Worm (Caenorhabditis elegans) whole organism, late embryonic: Measurements from ENCODE around the gene C25D7.16.

Experiments
- ama-1 ChIP-seq: fragments of 150-350 bp; optimal IDR thresholded peaks from 2 replicates; lab custom pipeline; 2014
- ceh-34 ChIP-seq: sonication (generic microtip); optimal IDR thresholded peaks from 2 replicates; lab custom pipeline; 2016; ENCODE audit warnings: mild to moderate bottlenecking, missing genetic modification characterization, missing compliant biosample characterization
- che-1 ChIP-seq: sonication (generic microtip); optimal IDR thresholded peaks from 2 replicates; lab custom pipeline; 2016; ENCODE audit warnings: mild to moderate bottlenecking, missing genetic modification characterization, missing compliant biosample characterization
- ets-4 ChIP-seq: sonication (generic microtip); optimal IDR thresholded peaks from 2 replicates; lab custom pipeline; 2016; ENCODE audit warnings: missing genetic modification characterization, missing compliant biosample characterization
- fkh-10 ChIP-seq: fragments of 150-350 bp; optimal IDR thresholded peaks from 2 replicates; lab custom pipeline; 2014; ENCODE audit warnings: missing biosample characterization, missing genetic modification reagents, missing genetic modification characterization
- hlh-8 ChIP-seq: sonication (generic microtip); optimal IDR thresholded peaks from 2 replicates; lab custom pipeline; 2016; ENCODE audit warnings: missing genotype, missing genetic modification characterization, missing compliant biosample characterization
- lin-11 ChIP-seq: fragments of 200-800 bp; sonication (Bioruptor generic); optimal IDR thresholded peaks from 2 replicates; lab custom pipeline; 2018; ENCODE audit warnings: mild to moderate bottlenecking, missing genetic modification characterization, missing compliant biosample characterization
- mec-3 ChIP-seq: sonication (generic microtip); optimal IDR thresholded peaks from 2 replicates; lab custom pipeline; 2016; ENCODE audit warnings: borderline replicate concordance, missing genetic modification characterization, missing compliant biosample characterization
- odd-2 ChIP-seq: sonication (generic microtip); optimal IDR thresholded peaks from 2 replicates; lab custom pipeline; 2017; ENCODE audit warnings: antibody characterized with exemption, mild to moderate bottlenecking, missing genetic modification characterization, missing compliant biosample characterization
- pha-4 ChIP-seq: fragments of 150-350 bp; optimal IDR thresholded peaks from 2 replicates; lab custom pipeline; 2018; ENCODE audit warnings: missing biosample characterization, missing genetic modification reagents, missing genetic modification characterization
- rnt-1 ChIP-seq: sonication (generic microtip); optimal IDR thresholded peaks from 2 replicates; lab custom pipeline; 2016; ENCODE audit warnings: missing genetic modification characterization, missing compliant biosample characterization
- zip-5 ChIP-seq: sonication (generic microtip); optimal IDR thresholded peaks from 2 replicates; lab custom pipeline; 2016; ENCODE audit warnings: missing genetic modification characterization, missing compliant biosample characterization

DNA sequence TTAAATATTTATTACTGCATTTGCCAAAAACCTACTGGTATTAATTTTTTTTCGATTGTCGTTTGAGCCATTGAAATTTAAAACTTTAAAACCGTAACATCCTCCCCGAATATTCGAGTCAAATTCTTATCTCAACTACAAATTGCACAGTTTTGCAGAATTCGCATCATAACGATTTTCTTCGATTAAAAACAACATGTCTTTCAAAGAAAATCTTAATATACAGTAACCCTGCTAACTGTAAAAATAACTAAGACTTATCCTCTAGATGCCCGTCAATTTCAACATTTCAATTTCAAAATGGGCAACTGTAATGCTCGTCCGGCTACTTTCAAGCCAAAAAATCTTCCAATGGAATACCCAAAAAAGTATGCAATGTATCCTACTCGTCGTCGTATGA is 35.2 kb upstream of the C25D7.16 start, which contains the start of gene F14H8.5:
- TF ChIP-seq ama-1 (lab: Kevin White, UChicago) (no peak), pha-4 (no peak), ets-4 (tag; lab: Kevin White, UChicago) (no peak), ceh-34 (tag; lab: Kevin White, UChicago) (no peak), lin-11 (tag; lab: Kevin White, UChicago) (no peak), fkh-10 (GFP tag; lab: Kevin White, UChicago) (no peak), zip-5 (tag; lab: Kevin White, UChicago) (no peak), mec-3 (tag; lab: Kevin White, UChicago) (no peak), rnt-1 (tag; lab: Kevin White, UChicago) (no peak), che-1 (tag; lab: Kevin White, UChicago) (no peak), odd-2 (no peak), hlh-8 (tag; lab: Kevin White, UChicago) (no peak)
